Worm (Caenorhabditis elegans) whole organism, L4 larva: ENCODE results near the gene F33C8.4.

Experiments
- F10B5.3 ChIP-seq: sonication (generic microtip); optimal IDR thresholded peaks from 2 replicates; lab custom pipeline; 2016; ENCODE audit warnings: mild to moderate bottlenecking, missing genetic modification characterization, missing compliant biosample characterization
- F44E2.7 ChIP-seq: fragments of 200-800 bp; sonication (Bioruptor generic); IDR thresholded peaks from 2 replicates; pipeline ENCODE4 v2.1.2; 2022; ENCODE audit warnings: missing genetic modification characterization, missing compliant biosample characterization
- R02D3.7 ChIP-seq: fragments of 150-350 bp; sonication (generic microtip); optimal IDR thresholded peaks from 3 replicates; lab custom pipeline; 2014; ENCODE audit warnings: missing biosample characterization, missing genetic modification characterization
- T20F7.1 ChIP-seq: fragments of 200-800 bp; sonication (Bioruptor generic); optimal IDR thresholded peaks from 2 replicates; lab custom pipeline; 2018; ENCODE audit warnings: mild to moderate bottlenecking, missing genetic modification characterization, missing compliant biosample characterization
- T26A8.4 ChIP-seq: fragments of 200-800 bp; sonication (Bioruptor generic); IDR thresholded peaks from 2 replicates; pipeline ENCODE4 v1.3.6; 2022; ENCODE audit warnings: missing genetic modification characterization, missing compliant biosample characterization
- Y48G9A.11 ChIP-seq: fragments of 200-800 bp; sonication (Bioruptor generic); IDR thresholded peaks from 2 replicates; pipeline ENCODE4 v1.3.6; 2022; ENCODE audit warnings: missing genetic modification reagents, missing genetic modification characterization, missing compliant biosample characterization
- aha-1 ChIP-seq: fragments of 150-350 bp; peaks from one replicate; lab custom pipeline; 2014; ENCODE audit warnings: missing biosample characterization, missing genetic modification characterization
- ama-1 ChIP-seq: fragments of 150-350 bp; optimal IDR thresholded peaks from 2 replicates; lab custom pipeline; 2014; ENCODE audit warnings: inconsistent platforms, mixed read lengths
- attf-4 ChIP-seq: sonication (generic microtip); optimal IDR thresholded peaks from 3 replicates; lab custom pipeline; 2017; ENCODE audit warnings: missing biosample characterization, missing genetic modification characterization
- ceh-82 ChIP-seq: sonication (generic microtip); optimal IDR thresholded peaks from 2 replicates; lab custom pipeline; 2017; ENCODE audit warnings: missing biosample characterization, missing genetic modification characterization
- cey-2 ChIP-seq: sonication (generic microtip); optimal IDR thresholded peaks from 3 replicates; lab custom pipeline; 2017; ENCODE audit warnings: missing genetic modification characterization, mild to moderate bottlenecking, missing compliant biosample characterization, antibody characterized with exemption, borderline replicate concordance; ENCODE audit not compliant: insufficient read depth
- ctbp-1 ChIP-seq: fragments of 200-800 bp; sonication (Bioruptor generic); IDR thresholded peaks from 2 replicates; pipeline ENCODE4 v1.3.6; 2022; ENCODE audit warnings: missing genetic modification reagents, missing genetic modification characterization, missing compliant biosample characterization
- daf-19 ChIP-seq: fragments of 200-800 bp; sonication (Bioruptor generic); conservative IDR thresholded peaks from 2 replicates; pipeline ENCODE4 v1.3.6; 2022; ENCODE audit warnings: missing genetic modification characterization, missing compliant biosample characterization
- dmd-6 ChIP-seq: fragments of 200-800 bp; sonication (Bioruptor generic); IDR thresholded peaks from 2 replicates; pipeline ENCODE4 v1.3.6; 2022; ENCODE audit warnings: missing genetic modification reagents, missing genetic modification characterization, missing compliant biosample characterization
- dmd-8 ChIP-seq: fragments of 200-800 bp; sonication (Bioruptor generic); IDR thresholded peaks from 2 replicates; pipeline ENCODE4 v1.3.6; 2022; ENCODE audit warnings: missing genetic modification characterization, missing compliant biosample characterization
- dve-1 ChIP-seq: sonication (generic microtip); optimal IDR thresholded peaks from 2 replicates; lab custom pipeline; 2017; ENCODE audit warnings: antibody characterized with exemption, mild to moderate bottlenecking, missing genetic modification characterization, missing compliant biosample characterization; ENCODE audit not compliant: insufficient read depth
- egl-27 ChIP-seq: sonication (generic microtip); optimal IDR thresholded peaks from 3 replicates; lab custom pipeline; 2017; ENCODE audit warnings: missing biosample characterization, missing genetic modification reagents, missing genetic modification characterization
- egl-43 ChIP-seq: fragments of 200-800 bp; sonication (Bioruptor generic); IDR thresholded peaks from 2 replicates; pipeline ENCODE4 v1.3.6; 2022; ENCODE audit warnings: missing genetic modification reagents, missing genetic modification characterization, missing compliant biosample characterization
- fkh-10 ChIP-seq: fragments of 150-350 bp; optimal IDR thresholded peaks from 2 replicates; lab custom pipeline; 2014; ENCODE audit warnings: missing biosample characterization, missing genetic modification reagents, missing genetic modification characterization
- fos-1 ChIP-seq: fragments of 150-350 bp; optimal IDR thresholded peaks from 2 replicates; lab custom pipeline; 2014; ENCODE audit warnings: missing biosample characterization, missing genetic modification characterization
- hlh-11 ChIP-seq: fragments of 200-800 bp; sonication (Bioruptor generic); optimal IDR thresholded peaks from 2 replicates; lab custom pipeline; 2018; ENCODE audit warnings: mild to moderate bottlenecking, missing genetic modification characterization, missing compliant biosample characterization
- hlh-30 ChIP-seq: sonication (generic microtip); optimal IDR thresholded peaks from 2 replicates; lab custom pipeline; 2017; ENCODE audit warnings: antibody characterized with exemption, mild to moderate bottlenecking, missing genetic modification characterization, missing compliant biosample characterization; ENCODE audit not compliant: insufficient read depth
- lin-13 ChIP-seq: fragments of 150-350 bp; optimal IDR thresholded peaks from 2 replicates; lab custom pipeline; 2014; ENCODE audit warnings: missing biosample characterization, missing genetic modification reagents, missing genetic modification characterization
- lin-29 ChIP-seq: fragments of 200-800 bp; sonication (Bioruptor generic); IDR thresholded peaks from 2 replicates; pipeline ENCODE4 v1.3.6; 2022; ENCODE audit warnings: missing genetic modification reagents, missing genetic modification characterization, missing compliant biosample characterization
- lsy-2 ChIP-seq, 2 experiments: fragments of 150-350 bp in 1 of 2; sonication (generic microtip) in 1 of 2; optimal IDR thresholded peaks; 2 replicates each; lab custom pipeline; 2014 to 2017; ENCODE audit warnings: missing biosample characterization in 2 of 2, missing genetic modification characterization in 2 of 2
- madf-5 ChIP-seq, 2 experiments: fragments of 200-800 bp; sonication (Bioruptor generic); IDR thresholded peaks; 2 replicates each; pipeline ENCODE4 v1.3.6; 2022; ENCODE audit warnings: missing compliant biosample characterization in 2 of 2, missing genetic modification characterization in 2 of 2
- mdt-29 ChIP-seq: fragments of 200-800 bp; sonication (Bioruptor generic); IDR thresholded peaks from 2 replicates; pipeline ENCODE4 v1.3.6; 2022; ENCODE audit warnings: missing genetic modification reagents, missing genetic modification characterization, missing compliant biosample characterization
- mxl-2 ChIP-seq: fragments of 200-800 bp; sonication (Bioruptor generic); conservative IDR thresholded peaks from 2 replicates; pipeline ENCODE4 v1.3.6; 2022; ENCODE audit warnings: missing genetic modification reagents, missing genetic modification characterization, missing compliant biosample characterization
- nhr-10 ChIP-seq: fragments of 150-350 bp; optimal IDR thresholded peaks from 2 replicates; lab custom pipeline; 2014; ENCODE audit warnings: missing biosample characterization, missing genetic modification characterization
- nhr-102 ChIP-seq: sonication (generic microtip); optimal IDR thresholded peaks from 2 replicates; lab custom pipeline; 2016; ENCODE audit warnings: mild to moderate bottlenecking, missing genetic modification characterization, moderate library complexity, missing compliant biosample characterization
- nhr-11 ChIP-seq: fragments of 150-350 bp; optimal IDR thresholded peaks from 2 replicates; lab custom pipeline; 2014; ENCODE audit warnings: missing biosample characterization, missing genetic modification characterization
- nhr-111 ChIP-seq: fragments of 200-800 bp; sonication (Bioruptor generic); optimal IDR thresholded peaks from 2 replicates; lab custom pipeline; 2018; ENCODE audit warnings: mild to moderate bottlenecking, missing genetic modification characterization, missing compliant biosample characterization
- nhr-28 ChIP-seq: fragments of 150-350 bp; optimal IDR thresholded peaks from 2 replicates; lab custom pipeline; 2014; ENCODE audit warnings: missing biosample characterization, missing genetic modification characterization
- nhr-48 ChIP-seq: sonication (generic microtip); optimal IDR thresholded peaks from 2 replicates; lab custom pipeline; 2016; ENCODE audit warnings: mild to moderate bottlenecking, missing genetic modification characterization, missing compliant biosample characterization
- nhr-6 ChIP-seq: fragments of 150-350 bp; optimal IDR thresholded peaks from 2 replicates; lab custom pipeline; 2014; ENCODE audit warnings: missing biosample characterization, missing genetic modification characterization
- nhr-76 ChIP-seq: fragments of 150-350 bp; optimal IDR thresholded peaks from 2 replicates; lab custom pipeline; 2014; ENCODE audit warnings: missing biosample characterization, missing genetic modification characterization
- php-3 ChIP-seq: fragments of 200-800 bp; sonication (Bioruptor generic); IDR thresholded peaks from 2 replicates; pipeline ENCODE4 v1.3.6; 2022; ENCODE audit warnings: missing genetic modification reagents, missing genetic modification characterization, missing compliant biosample characterization
- pqm-1 ChIP-seq: sonication (generic microtip); optimal IDR thresholded peaks from 2 replicates; lab custom pipeline; 2017; ENCODE audit warnings: missing biosample characterization, missing genetic modification characterization
- rbr-2 ChIP-seq: sonication (generic microtip); optimal IDR thresholded peaks from 2 replicates; lab custom pipeline; 2016; ENCODE audit warnings: missing genotype, missing genetic modification characterization, missing compliant biosample characterization
- sdz-12 ChIP-seq: fragments of 200-800 bp; sonication (Bioruptor generic); optimal IDR thresholded peaks from 2 replicates; lab custom pipeline; 2018; ENCODE audit warnings: mild to moderate bottlenecking, missing genetic modification characterization, missing compliant biosample characterization
- set-16 ChIP-seq: fragments of 200-800 bp; sonication (Bioruptor generic); IDR thresholded peaks from 2 replicates; pipeline ENCODE4 v1.3.6; 2022; ENCODE audit warnings: missing genetic modification reagents, missing genetic modification characterization, missing compliant biosample characterization
- snpc-1.2 ChIP-seq: fragments of 200-800 bp; sonication (Bioruptor generic); IDR thresholded peaks from 2 replicates; pipeline ENCODE4 v1.3.6; 2022; ENCODE audit warnings: missing genetic modification reagents, missing genetic modification characterization, missing compliant biosample characterization
- spr-1 ChIP-seq: sonication (generic microtip); optimal IDR thresholded peaks from 2 replicates; lab custom pipeline; 2016; ENCODE audit warnings: mild to moderate bottlenecking, missing genetic modification characterization, missing compliant biosample characterization
- unc-62 ChIP-seq, 3 experiments: fragments of 150-350 bp in 1 of 3; sonication (generic microtip); optimal IDR thresholded peaks in 2 of 3; peaks in 1 of 3; 1 replicate in 1 of 3; 2 replicates in 2 of 3; lab custom pipeline; 2014 to 2017; ENCODE audit warnings: missing biosample characterization in 3 of 3, missing genetic modification characterization in 3 of 3, missing genetic modification reagents in 3 of 3, missing genotype in 1 of 3
- vab-7 ChIP-seq: fragments of 200-800 bp; sonication (Bioruptor generic); IDR thresholded peaks from 2 replicates; pipeline ENCODE4 v1.3.6; 2022; ENCODE audit warnings: missing genetic modification reagents, missing genetic modification characterization, missing compliant biosample characterization
- zip-11 ChIP-seq: fragments of 200-800 bp; sonication (Bioruptor generic); IDR thresholded peaks from 2 replicates; pipeline ENCODE4 v1.3.6; 2022; ENCODE audit warnings: missing genetic modification characterization, missing compliant biosample characterization
- ztf-11 ChIP-seq: fragments of 150-350 bp; optimal IDR thresholded peaks from 2 replicates; lab custom pipeline; 2014; ENCODE audit warnings: missing biosample characterization, missing genetic modification characterization

The F33C8.4 gene

ce11 chrX:14761021-14761420 lies 28.9 kb downstream of the F33C8.4 start, which contains the start of gene C05G5.5:
C05G5.5 (minus strand) TSS chrX:14761121.
- TF ChIP-seq pqm-1 (tag; lab: Kevin White, UChicago) (no peak), ceh-82 (tag; lab: Kevin White, UChicago) (no peak), nhr-76 (tag; lab: Kevin White, UChicago) (no peak), F44E2.7 (GFP tag; lab: Robert Waterston, UW) (no peak), rbr-2 (no peak), R02D3.7 (tag; lab: Kevin White, UChicago) (no peak), vab-7 (no peak), madf-5 (GFP tag; IDR thresholded peaks at IDR 0.05; lab: Robert Waterston, UW) (no peak), mdt-29 (no peak), lin-29 (GFP tag; lab: Robert Waterston, UW) (no peak), egl-27 (tag; lab: Kevin White, UChicago) (no peak), ama-1 (lab: Kevin White, UChicago) (no peak), Y48G9A.11 (GFP tag; lab: Robert Waterston, UW) (no peak), F10B5.3 (tag; lab: Kevin White, UChicago) (no peak), hlh-30 (tag; lab: Kevin White, UChicago) (no peak), unc-62 (GFP tag; optimal IDR thresholded peaks at IDR 0.05 in 1 of 2; lab: Kevin White, UChicago) (no peak), unc-62 (tag; optimal IDR thresholded peaks at IDR 0.05; lab: Kevin White, UChicago) (no peak)

ce11 chrX:14767813-14768212 lies 35.7 kb downstream of the F33C8.4 start:
- 0 out of 4 replicates have a peak, but pooled peaks of 1 of the 2 experiments have one; percentile 49 for TF ChIP-seq madf-5 (GFP tag; IDR thresholded peaks at IDR 0.05; lab: Robert Waterston, UW)
- peak; percentile 63; the same call in 1 of the 2 replicates for TF ChIP-seq snpc-1.2 (GFP tag; lab: Robert Waterston, UW)
- TF ChIP-seq attf-4 (tag; lab: Kevin White, UChicago) = no peak
- TF ChIP-seq set-16 (GFP tag; lab: Robert Waterston, UW) = peak; percentile 59; the same call in 1 of the 2 replicates

- TF ChIP-seq cey-2 (tag; lab: Kevin White, UChicago) (no peak), mdt-29 (no peak), nhr-11 (tag; lab: Kevin White, UChicago) (no peak), zip-11 (no peak), nhr-10 (tag; lab: Kevin White, UChicago) (no peak), php-3 (GFP tag; lab: Robert Waterston, UW) (no peak), T26A8.4 (GFP tag; lab: Robert Waterston, UW) (no peak), fkh-10 (no peak), spr-1 (tag; lab: Kevin White, UChicago) (no peak), ztf-11 (tag; lab: Kevin White, UChicago) (no peak), lin-13 (GFP tag; lab: Kevin White, UChicago) (no peak), Y48G9A.11 (GFP tag; lab: Robert Waterston, UW) (no peak), attf-4 (tag; lab: Kevin White, UChicago) (no peak), sdz-12 (GFP tag; lab: Kevin White, UChicago) (no peak), nhr-6 (no peak), dve-1 (tag; lab: Kevin White, UChicago) (peak; percentile 31), hlh-11 (tag; lab: Kevin White, UChicago) (peak; percentile 56), dmd-8 (GFP tag; lab: Robert Waterston, UW) (no peak), nhr-102 (tag; lab: Kevin White, UChicago) (no peak), nhr-28 (tag; lab: Kevin White, UChicago) (peak; percentile 79), pqm-1 (tag; lab: Kevin White, UChicago) (peak; percentile 73), nhr-111 (GFP tag; lab: Kevin White, UChicago) (no peak), mxl-2 (GFP tag; lab: Robert Waterston, UW) (no peak), ama-1 (lab: Kevin White, UChicago) (no peak), T20F7.1 (GFP tag; lab: Kevin White, UChicago) (no peak), unc-62 (GFP tag; optimal IDR thresholded peaks at IDR 0.05 in 1 of 2; lab: Kevin White, UChicago) (peak in 1 of 2 experiments; percentile 94), unc-62 (tag; optimal IDR thresholded peaks at IDR 0.05; lab: Kevin White, UChicago) (no peak), nhr-48 (no peak), aha-1 (tag; lab: Kevin White, UChicago) (peak; percentile 9), lsy-2 (tag; optimal IDR thresholded peaks at IDR 0.05; lab: Kevin White, UChicago) (no peak), daf-19 (GFP tag; lab: Robert Waterston, UW) (no peak), ctbp-1 (GFP tag; lab: Robert Waterston, UW) (no peak), fos-1 (tag; lab: Kevin White, UChicago) (no peak), dmd-6 (GFP tag; lab: Robert Waterston, UW) (peak; percentile 68), egl-43 (no peak)
These were observed 36.9 kb downstream of the F33C8.4 start for ce11 chrX:14768989-14769388.
